Worm (Caenorhabditis elegans) whole organism, late embryonic: ENCODE measurements around the gene hpo-26.

ENCODE experiments used
- C38D4.7 ChIP-seq: fragments of 200-800 bp; sonication (Bioruptor generic); optimal IDR thresholded peaks from 2 replicates; lab custom pipeline; 2018; ENCODE audit warnings: mild to moderate bottlenecking, missing genetic modification characterization, moderate library complexity, missing compliant biosample characterization
- K09A11.1 ChIP-seq: sonication (generic microtip); optimal IDR thresholded peaks from 2 replicates; lab custom pipeline; 2017; ENCODE audit warnings: antibody characterized with exemption, mild to moderate bottlenecking, missing genetic modification characterization, missing compliant biosample characterization; ENCODE audit not compliant: insufficient read depth
- T23F11.4 ChIP-seq: fragments of 200-800 bp; sonication (Bioruptor generic); optimal IDR thresholded peaks from 2 replicates; lab custom pipeline; 2018; ENCODE audit warnings: mild to moderate bottlenecking, missing genetic modification characterization, missing compliant biosample characterization
- Y22D7AL.16 ChIP-seq: sonication (generic microtip); optimal IDR thresholded peaks from 2 replicates; lab custom pipeline; 2016; ENCODE audit warnings: missing genetic modification characterization, missing compliant biosample characterization
- ahr-1 ChIP-seq: sonication (generic microtip); optimal IDR thresholded peaks from 2 replicates; lab custom pipeline; 2016; ENCODE audit warnings: missing genetic modification characterization, missing compliant biosample characterization
- ama-1 ChIP-seq: fragments of 150-350 bp; optimal IDR thresholded peaks from 2 replicates; lab custom pipeline; 2014
- ceh-14 ChIP-seq: sonication (generic microtip); optimal IDR thresholded peaks from 2 replicates; lab custom pipeline; 2016; ENCODE audit warnings: missing genotype, missing genetic modification characterization, missing compliant biosample characterization
- ceh-19 ChIP-seq: fragments of 200-800 bp; sonication (Bioruptor generic); optimal IDR thresholded peaks from 2 replicates; lab custom pipeline; 2018; ENCODE audit warnings: mild to moderate bottlenecking, missing genetic modification characterization, missing compliant biosample characterization
- ceh-2 ChIP-seq: sonication (generic microtip); optimal IDR thresholded peaks from 2 replicates; lab custom pipeline; 2016; ENCODE audit warnings: missing genotype, missing genetic modification characterization, missing compliant biosample characterization
- ceh-30 ChIP-seq: fragments of 150-350 bp; optimal IDR thresholded peaks from 2 replicates; lab custom pipeline; 2014; ENCODE audit warnings: missing biosample characterization, missing genetic modification characterization
- ceh-34 ChIP-seq: sonication (generic microtip); optimal IDR thresholded peaks from 2 replicates; lab custom pipeline; 2016; ENCODE audit warnings: mild to moderate bottlenecking, missing genetic modification characterization, missing compliant biosample characterization
- ceh-48 ChIP-seq: sonication (generic microtip); optimal IDR thresholded peaks from 2 replicates; lab custom pipeline; 2016; ENCODE audit warnings: missing genetic modification characterization, inconsistent platforms, missing compliant biosample characterization
- che-1 ChIP-seq: sonication (generic microtip); optimal IDR thresholded peaks from 2 replicates; lab custom pipeline; 2016; ENCODE audit warnings: mild to moderate bottlenecking, missing genetic modification characterization, missing compliant biosample characterization
- dmd-4 ChIP-seq: sonication (generic microtip); optimal IDR thresholded peaks from 2 replicates; lab custom pipeline; 2016; ENCODE audit warnings: borderline replicate concordance, missing genetic modification characterization, missing compliant biosample characterization
- elt-2 ChIP-seq: sonication (generic microtip); optimal IDR thresholded peaks from 2 replicates; lab custom pipeline; 2016; ENCODE audit warnings: missing genetic modification reagents, missing genetic modification characterization, missing compliant biosample characterization
- elt-4 ChIP-seq: sonication (generic microtip); optimal IDR thresholded peaks from 2 replicates; lab custom pipeline; 2016; ENCODE audit warnings: missing genetic modification characterization, missing compliant biosample characterization
- ets-4 ChIP-seq: sonication (generic microtip); optimal IDR thresholded peaks from 2 replicates; lab custom pipeline; 2016; ENCODE audit warnings: missing genetic modification characterization, missing compliant biosample characterization
- fkh-6 ChIP-seq: sonication (generic microtip); optimal IDR thresholded peaks from 2 replicates; lab custom pipeline; 2016; ENCODE audit warnings: missing genetic modification characterization, missing compliant biosample characterization
- lin-11 ChIP-seq: fragments of 200-800 bp; sonication (Bioruptor generic); optimal IDR thresholded peaks from 2 replicates; lab custom pipeline; 2018; ENCODE audit warnings: mild to moderate bottlenecking, missing genetic modification characterization, missing compliant biosample characterization
- nhr-11 ChIP-seq: fragments of 150-350 bp; optimal IDR thresholded peaks from 2 replicates; lab custom pipeline; 2014; ENCODE audit warnings: missing biosample characterization, missing genetic modification characterization
- nhr-232 ChIP-seq: sonication (generic microtip); optimal IDR thresholded peaks from 2 replicates; lab custom pipeline; 2016; ENCODE audit warnings: missing genetic modification characterization, missing compliant biosample characterization
- npax-4 ChIP-seq: sonication (generic microtip); optimal IDR thresholded peaks from 2 replicates; lab custom pipeline; 2016; ENCODE audit warnings: missing genetic modification characterization, missing compliant biosample characterization
- pat-9 ChIP-seq: fragments of 200-800 bp; sonication (Bioruptor generic); optimal IDR thresholded peaks from 2 replicates; lab custom pipeline; 2018; ENCODE audit warnings: mild to moderate bottlenecking, missing genetic modification characterization, moderate library complexity, missing compliant biosample characterization
- pha-2 ChIP-seq: sonication (generic microtip); optimal IDR thresholded peaks from 2 replicates; lab custom pipeline; 2017; ENCODE audit warnings: mild to moderate bottlenecking, missing genetic modification characterization, missing compliant biosample characterization
- rnt-1 ChIP-seq: sonication (generic microtip); optimal IDR thresholded peaks from 2 replicates; lab custom pipeline; 2016; ENCODE audit warnings: missing genetic modification characterization, missing compliant biosample characterization
- sdc-2 ChIP-seq: sonication (generic microtip); optimal IDR thresholded peaks from 2 replicates; lab custom pipeline; 2016; ENCODE audit warnings: missing genotype, missing genetic modification characterization, missing compliant biosample characterization
- sox-4 ChIP-seq: sonication (generic microtip); optimal IDR thresholded peaks from 2 replicates; lab custom pipeline; 2017; ENCODE audit warnings: mild to moderate bottlenecking, missing genetic modification characterization, inconsistent platforms, missing compliant biosample characterization
- ttx-3 ChIP-seq: sonication (generic microtip); optimal IDR thresholded peaks from 2 replicates; lab custom pipeline; 2016; ENCODE audit warnings: missing genetic modification reagents, missing genetic modification characterization, missing compliant biosample characterization
- unc-42 ChIP-seq: sonication (generic microtip); optimal IDR thresholded peaks from 2 replicates; lab custom pipeline; 2016; ENCODE audit warnings: missing genotype, missing genetic modification characterization, missing compliant biosample characterization
- unc-86 ChIP-seq: sonication (generic microtip); optimal IDR thresholded peaks from 2 replicates; lab custom pipeline; 2016; ENCODE audit warnings: missing genetic modification characterization, missing compliant biosample characterization
- zip-5 ChIP-seq: sonication (generic microtip); optimal IDR thresholded peaks from 2 replicates; lab custom pipeline; 2016; ENCODE audit warnings: missing genetic modification characterization, missing compliant biosample characterization
- ztf-16 ChIP-seq: sonication (generic microtip); optimal IDR thresholded peaks from 2 replicates; lab custom pipeline; 2017; ENCODE audit warnings: missing genetic modification characterization, missing compliant biosample characterization

Gene hpo-26

ce11 chrV:6559585-6559984 lies 26.7 kb upstream of the hpo-26 start:
- no peak for TF ChIP-seq ceh-2
- TF ChIP-seq elt-2 (tag; lab: Kevin White, UChicago) = peak; percentile 60
- peak; percentile 6 for TF ChIP-seq che-1 (tag; lab: Kevin White, UChicago)
- no peak for TF ChIP-seq nhr-232
- TF ChIP-seq C38D4.7 (GFP tag; lab: Kevin White, UChicago) = peak; percentile 5
- no peak for TF ChIP-seq ttx-3 (tag; lab: Kevin White, UChicago)
- no peak for TF ChIP-seq fkh-6 (tag; lab: Kevin White, UChicago)
- TF ChIP-seq K09A11.1 (tag; lab: Kevin White, UChicago) = no peak
- no peak for TF ChIP-seq ceh-48 (tag; lab: Kevin White, UChicago)
- TF ChIP-seq ztf-16 (tag; lab: Kevin White, UChicago) = no peak
- TF ChIP-seq ahr-1 = no peak

- TF ChIP-seq zip-5 (tag; lab: Kevin White, UChicago) (no peak), ceh-30 (no peak)
Measured at ce11 chrV:6559105-6559504, 26.2 kb upstream of the hpo-26 start, which contains the start of gene spp-26. spp-26 (minus strand) TSS chrV:6559205.

- TF ChIP-seq ceh-14 (tag; lab: Kevin White, UChicago) = no peak
- no peak for TF ChIP-seq dmd-4 (tag; lab: Kevin White, UChicago)
- no peak for TF ChIP-seq unc-86 (tag; lab: Kevin White, UChicago)
- TF ChIP-seq sdc-2 = no peak
- TF ChIP-seq lin-11 = no peak
- TF ChIP-seq ceh-19 (GFP tag; lab: Kevin White, UChicago) = no peak
- no peak for TF ChIP-seq pha-2
- no peak for TF ChIP-seq unc-42 (tag; lab: Kevin White, UChicago)
- no peak for TF ChIP-seq ets-4 (tag; lab: Kevin White, UChicago)
- TF ChIP-seq, all 69 proteins: peak for 0
Measured at ce11 chrV:6558103-6558502, 25.2 kb upstream of the hpo-26 start, which contains the start of gene spp-20. spp-20 (minus strand) TSS chrV:6558203.

DNA sequence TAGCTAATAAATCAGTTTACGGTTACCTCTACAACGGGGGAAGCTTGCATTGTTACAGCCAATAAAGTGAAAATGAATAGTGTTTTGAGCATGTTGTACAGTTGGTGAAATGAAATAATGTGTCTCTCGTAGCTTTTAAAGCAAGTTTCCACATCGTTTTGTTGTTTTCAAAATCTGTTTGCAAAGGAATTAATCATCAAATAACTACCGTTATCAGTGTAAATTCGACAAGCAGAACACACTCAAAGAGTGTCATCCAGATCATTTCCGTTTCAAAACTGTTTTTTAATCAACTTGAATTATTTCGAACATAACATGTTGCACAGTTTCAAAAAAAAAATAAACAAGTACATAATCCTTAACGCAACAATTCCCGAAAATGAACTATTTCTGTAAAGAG lies 24.2 kb upstream of the hpo-26 start, which contains the start of gene spp-27:
Gene spp-27, minus strand, starts transcription at position 101 of the 400 bp plus-strand sequence.
- TF ChIP-seq lin-11 (no peak), pat-9 (tag; lab: Kevin White, UChicago) (no peak), unc-42 (tag; lab: Kevin White, UChicago) (no peak), pha-2 (no peak), npax-4 (tag; lab: Kevin White, UChicago) (no peak), sox-4 (no peak), elt-4 (tag; lab: Kevin White, UChicago) (no peak), ama-1 (lab: Kevin White, UChicago) (no peak), sdc-2 (no peak), T23F11.4 (GFP tag; lab: Kevin White, UChicago) (no peak), ceh-30 (no peak)
- TF ChIP-seq, all 69 proteins: peak for 0

- TF ChIP-seq Y22D7AL.16 (tag; lab: Kevin White, UChicago) (no peak), pat-9 (tag; lab: Kevin White, UChicago) (no peak), nhr-11 (tag; lab: Kevin White, UChicago) (no peak), ceh-34 (tag; lab: Kevin White, UChicago) (no peak), rnt-1 (no peak)
Measured at ce11 chrV:6554308-6554707, 21.4 kb upstream of the hpo-26 start, which contains the start of gene K04A8.19. K04A8.19 (minus strand) TSS chrV:6554408.

DNA sequence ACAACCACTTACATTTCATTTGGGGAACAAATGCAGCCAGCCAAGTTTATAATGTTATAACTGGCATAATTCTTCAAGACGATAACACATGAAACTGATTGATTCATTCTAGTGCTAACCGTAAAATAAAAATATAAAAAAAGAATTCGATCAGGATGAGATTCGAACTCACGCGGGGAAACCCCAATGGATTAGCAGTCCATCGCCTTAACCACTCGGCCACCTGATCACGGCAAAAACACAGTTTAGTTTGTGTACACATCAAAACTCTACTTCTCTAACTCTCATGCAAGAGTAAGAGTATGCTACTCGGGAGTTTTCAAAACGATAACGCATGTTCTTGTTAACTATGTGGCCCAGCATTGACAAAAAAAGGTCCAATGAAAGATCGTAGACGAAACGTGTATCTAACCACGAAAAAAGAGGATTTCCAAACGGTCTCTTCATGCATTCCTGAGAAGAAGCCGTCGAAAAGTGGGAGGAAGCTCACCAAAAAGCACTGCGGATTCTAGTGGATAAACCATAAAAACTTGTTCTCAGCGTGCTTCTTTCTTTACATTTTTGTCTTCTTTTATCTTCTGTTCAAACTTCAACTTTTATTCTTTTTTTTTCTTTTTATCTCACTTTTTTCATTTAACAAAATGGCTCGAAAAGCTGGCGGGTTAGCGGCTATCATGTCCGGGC lies 19.0 kb upstream of the hpo-26 start, which contains the start of gene twk-10:
Gene twk-10, plus strand, starts transcription at position 634 of the 684 bp plus-strand sequence.
- no peak for TF ChIP-seq dmd-4 (tag; lab: Kevin White, UChicago)
- TF ChIP-seq K09A11.1 (tag; lab: Kevin White, UChicago) = no peak
- no peak for TF ChIP-seq ahr-1
- TF ChIP-seq ceh-2 = no peak
- TF ChIP-seq elt-2 (tag; lab: Kevin White, UChicago) = peak; percentile 11
